Fruit fly (Drosophila melanogaster) S2 (cell line): ENCODE data around the gene Bub1.

Experiments
- CG8478 ChIP-seq: fragments of >200 bp; optimal IDR thresholded peaks from 2 replicates; lab custom pipeline; 2018
- CTCF ChIP-seq, 2 experiments: fragments of >200 bp; optimal IDR thresholded peaks; 2 replicates each; lab custom pipeline; 2018

The Bub1 gene

dm6 chr2L:5324958-5325850 lies 46.5 kb downstream of the Bub1 start:
- no peak for TF ChIP-seq CTCF (optimal IDR thresholded peaks at IDR 0.05; lab: Kevin White, UChicago)
- no peak for TF ChIP-seq CG8478 (lab: Kevin White, UChicago)

dm6 chr2L:5326414-5327265 lies 48.0 kb downstream of the Bub1 start, which contains the start of the genes Ncoa6 and cype:
TSS of gene Ncoa6 (minus strand) at chr2L:5326683.
TSS of gene cype (plus strand) at chr2L:5327227.
- no peak for TF ChIP-seq CG8478 (lab: Kevin White, UChicago)
- TF ChIP-seq CTCF (optimal IDR thresholded peaks at IDR 0.05; lab: Kevin White, UChicago): no peak

dm6 chr2L:5327266-5327621 lies 48.6 kb downstream of the Bub1 start:
- no peak for TF ChIP-seq CG8478 (lab: Kevin White, UChicago)
- TF ChIP-seq CTCF (optimal IDR thresholded peaks at IDR 0.05; lab: Kevin White, UChicago): no peak

- TF ChIP-seq CG8478 (lab: Kevin White, UChicago) (no peak), CTCF (optimal IDR thresholded peaks at IDR 0.05; lab: Kevin White, UChicago) (peak; percentile 56 to 68)
Measured at dm6 chr2L:5328829-5329499, 50.3 kb downstream of the Bub1 start, which contains the start of gene CG14022. TSS of gene CG14022 (minus strand) at chr2L:5328879.

- TF ChIP-seq CG8478 (lab: Kevin White, UChicago) (no peak), CTCF (optimal IDR thresholded peaks at IDR 0.05; lab: Kevin White, UChicago) (no peak)
Measured at dm6 chr2L:5329557-5329956, 50.9 kb downstream of the Bub1 start, which contains the start of gene TotM. TSS of gene TotM (plus strand) at chr2L:5329857.

dm6 chr2L:5332574-5332973 lies 53.9 kb downstream of the Bub1 start:
- no peak for TF ChIP-seq CG8478 (lab: Kevin White, UChicago)
- TF ChIP-seq CTCF (optimal IDR thresholded peaks at IDR 0.05; lab: Kevin White, UChicago): no peak
